Worm (Caenorhabditis elegans): ENCODE data around the gene sru-30.

Gene sru-30

DNA sequence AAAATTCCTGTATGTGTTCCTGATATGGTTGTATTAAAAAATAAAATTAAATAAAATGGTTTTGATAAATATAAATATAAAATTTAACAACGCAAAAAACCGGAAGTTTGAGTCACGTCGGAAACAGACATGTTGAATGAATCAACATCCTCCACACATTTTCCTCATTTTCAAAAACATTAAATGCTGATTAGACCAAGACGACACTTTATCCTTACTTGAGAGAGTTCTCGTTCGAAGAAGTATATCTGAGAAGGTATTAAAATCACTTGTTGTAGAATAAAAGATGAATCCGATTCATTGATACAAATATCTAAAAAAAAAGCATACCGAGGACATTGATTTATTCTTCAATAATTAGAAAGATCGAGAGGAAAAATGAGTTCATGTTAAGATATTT, 15.4 kb upstream of the sru-30 start:
- TF ChIP-seq efl-1 (optimal IDR thresholded peaks at IDR 0.05) (no peak), efl-1 (GFP tag; optimal IDR thresholded peaks at IDR 0.05 in 1 of 2) (peak in 1 of 2 experiments; percentile 51), tbx-2 (tag; optimal IDR thresholded peaks at IDR 0.05) (no peak), nhr-20 (tag; optimal IDR thresholded peaks at IDR 0.05) (no peak), rnt-1 (tag; optimal IDR thresholded peaks at IDR 0.05) (no peak), ceh-88 (GFP tag; IDR thresholded peaks at IDR 0.05) (no peak), fkh-8 (tag; optimal IDR thresholded peaks at IDR 0.05) (no peak), egl-27 (tag; optimal IDR thresholded peaks at IDR 0.05) (no peak), dsc-1 (tag; optimal IDR thresholded peaks at IDR 0.05) (peak; percentile 87), fkh-4 (tag; optimal IDR thresholded peaks at IDR 0.05; ENCODE audit: borderline replicate concordance) (peak; percentile 34), fos-1 (tag; optimal IDR thresholded peaks at IDR 0.05) (no peak), unc-98 (GFP tag; IDR thresholded peaks at IDR 0.05) (no peak)

DNA sequence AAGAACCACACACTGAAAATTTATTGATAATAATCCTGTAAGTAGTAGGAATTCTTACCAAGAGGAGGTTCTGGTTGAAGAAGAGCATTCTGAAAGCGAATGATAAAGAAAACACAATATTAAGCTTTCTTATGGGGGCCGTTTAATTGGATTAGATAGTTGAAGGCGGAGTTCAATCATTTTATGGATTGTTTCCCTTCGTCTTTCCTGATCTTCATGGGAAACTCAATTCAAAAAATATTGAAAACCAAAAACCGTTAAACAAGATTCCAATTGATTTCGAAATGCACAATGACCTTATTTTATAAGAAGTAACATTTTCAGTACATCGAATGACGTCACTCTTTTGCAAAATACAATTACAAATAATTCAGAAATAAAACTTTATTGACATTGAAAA, 14.6 kb upstream of the sru-30 start, which contains the start of gene F46B6.13:
Gene F46B6.13, minus strand, starts transcription at position 101 of the 400 bp plus-strand sequence.
- TF ChIP-seq mep-1 (tag; optimal IDR thresholded peaks at IDR 0.05) = no peak
- TF ChIP-seq snu-23 (GFP tag; optimal IDR thresholded peaks at IDR 0.05) = no peak
- TF ChIP-seq mdl-1 (tag; optimal IDR thresholded peaks at IDR 0.05) = no peak
- no peak for TF ChIP-seq xbp-1 (tag; optimal IDR thresholded peaks at IDR 0.05)
- TF ChIP-seq dsc-1 (tag; optimal IDR thresholded peaks at IDR 0.05) = no peak
- TF ChIP-seq irx-1 (tag; optimal IDR thresholded peaks at IDR 0.05) = no peak
- no peak for TF ChIP-seq lsy-2 (tag; optimal IDR thresholded peaks at IDR 0.05)
- TF ChIP-seq ztf-11 (tag; optimal IDR thresholded peaks at IDR 0.05) = no peak
- TF ChIP-seq nhr-47 (tag; optimal IDR thresholded peaks at IDR 0.05) = no peak

DNA sequence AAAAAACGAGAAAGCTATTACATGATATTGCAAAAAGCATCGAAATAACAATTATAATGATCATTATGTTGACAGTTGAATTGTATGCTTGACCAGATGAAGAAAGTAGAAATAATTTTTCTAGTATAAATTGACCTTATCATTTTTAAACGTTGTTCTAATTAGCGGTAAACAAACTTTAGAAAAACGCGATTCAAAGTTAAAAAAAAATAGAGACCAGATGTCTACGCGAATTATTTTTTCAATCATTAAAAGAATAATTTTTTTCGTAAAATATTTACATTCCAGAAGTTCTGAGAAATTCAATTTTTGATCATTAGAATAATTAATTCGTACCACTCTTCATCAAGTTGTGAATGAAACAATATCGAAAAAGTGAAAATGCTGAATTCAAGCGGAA, 11.7 kb upstream of the sru-30 start, which contains the start of gene F46B6.10:
Gene F46B6.10, minus strand, starts transcription at position 101 of the 400 bp plus-strand sequence.
- TF ChIP-seq unc-62 (GFP tag; optimal IDR thresholded peaks at IDR 0.05) = no peak
- no peak for TF ChIP-seq egl-27 (tag; optimal IDR thresholded peaks at IDR 0.05)
- no peak for TF ChIP-seq C34B4.2 (tag; optimal IDR thresholded peaks at IDR 0.05)
- no peak for TF ChIP-seq efl-1 (optimal IDR thresholded peaks at IDR 0.05)
- TF ChIP-seq efl-1 (GFP tag; optimal IDR thresholded peaks at IDR 0.05 in 1 of 2) = no peak
- TF ChIP-seq sptf-1 (tag; optimal IDR thresholded peaks at IDR 0.05) = no peak
- TF ChIP-seq nhr-19 (GFP tag; conservative IDR thresholded peaks at IDR 0.05) = no peak
- TF ChIP-seq vab-15 (tag; optimal IDR thresholded peaks at IDR 0.05) = no peak
- TF ChIP-seq ama-1 (optimal IDR thresholded peaks at IDR 0.05) = no peak
- no peak for TF ChIP-seq fkh-4 (tag; optimal IDR thresholded peaks at IDR 0.05; ENCODE audit: borderline replicate concordance)
- no peak for TF ChIP-seq unc-98 (GFP tag; IDR thresholded peaks at IDR 0.05)
- no peak for TF ChIP-seq lin-13 (GFP tag; optimal IDR thresholded peaks at IDR 0.05)
- no peak for TF ChIP-seq aly-2 (tag; optimal IDR thresholded peaks at IDR 0.05)
- no peak for TF ChIP-seq grh-1 (GFP tag; IDR thresholded peaks at IDR 0.05)
- TF ChIP-seq F16B12.6 (tag; optimal IDR thresholded peaks at IDR 0.05) = no peak
- TF ChIP-seq lin-39 (tag; optimal IDR thresholded peaks at IDR 0.05) = no peak
- no peak for TF ChIP-seq pqm-1 (tag; optimal IDR thresholded peaks at IDR 0.05)
- no peak for TF ChIP-seq unc-86 (tag; optimal IDR thresholded peaks at IDR 0.05)

DNA sequence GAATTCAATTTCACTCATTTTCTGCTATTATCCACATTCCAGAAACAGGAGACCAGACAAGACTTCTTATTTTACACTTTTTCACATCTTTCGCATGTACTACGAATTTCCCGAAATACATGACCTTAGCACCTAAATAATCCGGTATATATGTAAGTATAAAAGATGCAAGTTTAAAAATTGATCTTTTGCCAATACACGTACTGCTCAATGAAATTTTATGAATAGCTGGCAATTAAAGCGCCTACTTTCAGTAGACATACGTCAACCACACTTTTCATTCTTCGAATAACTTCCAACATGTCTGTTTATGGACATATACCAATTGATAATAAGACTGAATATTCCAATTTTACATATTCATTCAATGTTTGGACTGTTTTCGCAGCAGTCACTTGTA, 10.5 kb upstream of the sru-30 start, which contains the start of gene sru-39:
Gene sru-39, plus strand, starts transcription at position 301 of the 400 bp plus-strand sequence.
- no peak for TF ChIP-seq lin-14 (GFP tag; optimal IDR thresholded peaks at IDR 0.05)
- TF ChIP-seq efl-1 (optimal IDR thresholded peaks at IDR 0.05) = no peak
- TF ChIP-seq efl-1 (GFP tag; optimal IDR thresholded peaks at IDR 0.05 in 1 of 2) = peak in 1 of 2 experiments; percentile 72
- TF ChIP-seq ceh-90 (tag; optimal IDR thresholded peaks at IDR 0.05) = no peak
- TF ChIP-seq dsc-1 (tag; optimal IDR thresholded peaks at IDR 0.05) = no peak
- TF ChIP-seq zip-4 (GFP tag; optimal IDR thresholded peaks at IDR 0.05) = no peak

DNA sequence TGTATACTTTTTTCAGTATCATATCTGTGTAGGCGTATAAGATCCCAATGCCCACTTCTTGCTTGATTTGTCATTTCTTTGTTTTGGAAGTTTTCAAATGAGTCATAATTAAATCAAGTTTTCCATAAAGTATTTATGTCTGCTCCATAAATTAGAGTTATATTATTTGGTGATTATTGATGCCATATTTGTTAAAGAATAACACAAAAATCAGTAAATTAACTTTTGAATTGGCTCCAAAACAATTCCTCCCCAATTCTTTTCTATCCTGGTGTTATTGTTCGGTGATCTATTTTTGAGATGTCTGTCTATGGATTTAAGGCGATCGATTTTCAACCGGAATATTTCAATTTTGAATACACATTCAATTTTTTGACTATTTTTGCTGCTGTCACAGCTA, 8.5 kb upstream of the sru-30 start, which contains the start of gene sru-37:
Gene sru-37, plus strand, starts transcription at position 301 of the 400 bp plus-strand sequence.
- TF ChIP-seq unc-30 (tag; optimal IDR thresholded peaks at IDR 0.05) (no peak), elt-3 (tag; optimal IDR thresholded peaks at IDR 0.05) (no peak)
